Worm (Caenorhabditis elegans) whole organism, young adult: ENCODE results near the gene grwd-1.

ENCODE experiments used
- B0019.2 ChIP-seq: fragments of 200-800 bp; sonication (Bioruptor generic); conservative IDR thresholded peaks from 2 replicates; pipeline ENCODE4 v1.3.6; 2022; ENCODE audit warnings: missing genetic modification reagents, missing genetic modification characterization, missing compliant biosample characterization
- C17E4.6 ChIP-seq: fragments of 200-800 bp; sonication (Bioruptor generic); IDR thresholded peaks from 2 replicates; pipeline ENCODE4 v1.3.6; 2022; ENCODE audit warnings: missing genetic modification reagents, missing genetic modification characterization, missing compliant biosample characterization
- F10E7.11 ChIP-seq: sonication (generic microtip); optimal IDR thresholded peaks from 2 replicates; lab custom pipeline; 2017; ENCODE audit warnings: mild to moderate bottlenecking, missing genetic modification characterization, moderate library complexity, missing compliant biosample characterization
- F33H1.4 ChIP-seq: fragments of 200-800 bp; sonication (Bioruptor generic); IDR thresholded peaks from 2 replicates; pipeline ENCODE4 v1.3.6; 2022; ENCODE audit warnings: missing genetic modification reagents, missing genetic modification characterization, missing compliant biosample characterization
- F57A8.1 ChIP-seq: fragments of 200-800 bp; sonication (Bioruptor generic); optimal IDR thresholded peaks from 2 replicates; lab custom pipeline; 2018; ENCODE audit warnings: mild to moderate bottlenecking, missing genetic modification characterization, moderate library complexity, missing compliant biosample characterization
- F57C9.4 ChIP-seq: sonication (generic microtip); optimal IDR thresholded peaks from 2 replicates; lab custom pipeline; 2017; ENCODE audit warnings: mild to moderate bottlenecking, missing genetic modification characterization, missing compliant biosample characterization
- K12H6.12 ChIP-seq: fragments of 200-800 bp; sonication (Bioruptor generic); optimal IDR thresholded peaks from 2 replicates; lab custom pipeline; 2018; ENCODE audit warnings: mild to moderate bottlenecking, missing genetic modification characterization, missing compliant biosample characterization
- T07F8.4 ChIP-seq: sonication (generic microtip); optimal IDR thresholded peaks from 2 replicates; lab custom pipeline; 2016; ENCODE audit warnings: mild to moderate bottlenecking, missing genetic modification characterization, moderate library complexity, missing compliant biosample characterization
- Y53F4B.3 ChIP-seq: fragments of 200-800 bp; sonication (Bioruptor generic); IDR thresholded peaks from 2 replicates; pipeline ENCODE4 v1.3.6; 2022; ENCODE audit warnings: missing genetic modification reagents, missing genetic modification characterization, missing compliant biosample characterization
- Y53G8AR.9 ChIP-seq: fragments of 200-800 bp; sonication (Bioruptor generic); conservative IDR thresholded peaks from 2 replicates; pipeline ENCODE4 v1.3.6; 2022; ENCODE audit warnings: missing genetic modification reagents, missing genetic modification characterization, missing compliant biosample characterization
- Y56A3A.18 ChIP-seq: fragments of 200-800 bp; sonication (Bioruptor generic); IDR thresholded peaks from 2 replicates; pipeline ENCODE4 v1.3.6; 2022; ENCODE audit warnings: missing genetic modification reagents, missing genetic modification characterization, missing compliant biosample characterization
- Y67H2A.10 ChIP-seq: fragments of 200-800 bp; sonication (Bioruptor generic); conservative IDR thresholded peaks from 2 replicates; pipeline ENCODE4 v1.3.6; 2022; ENCODE audit warnings: missing genetic modification reagents, missing genetic modification characterization, missing compliant biosample characterization
- Y79H2A.3 ChIP-seq: fragments of 200-800 bp; sonication (Bioruptor generic); conservative IDR thresholded peaks from 2 replicates; pipeline ENCODE4 v1.3.6; 2022; ENCODE audit warnings: missing genetic modification reagents, missing genetic modification characterization, missing compliant biosample characterization
- Y95B8A.8 ChIP-seq: fragments of 200-800 bp; sonication (Bioruptor generic); IDR thresholded peaks from 2 replicates; pipeline ENCODE4 v1.3.6; 2022; ENCODE audit warnings: missing genetic modification reagents, missing genetic modification characterization, missing compliant biosample characterization
- ZK185.1 ChIP-seq: sonication (generic microtip); optimal IDR thresholded peaks from 2 replicates; lab custom pipeline; 2016; ENCODE audit warnings: mild to moderate bottlenecking, missing genetic modification characterization, missing compliant biosample characterization; ENCODE audit not compliant: poor library complexity, severe bottlenecking
- ama-1 ChIP-seq, 3 experiments: fragments of 150-350 bp in 1 of 3; sonication (generic microtip) in 2 of 3; optimal IDR thresholded peaks; 2 replicates each; lab custom pipeline; 2014 to 2018; ENCODE audit warnings: missing biosample characterization in 2 of 3, missing genetic modification characterization in 2 of 3, missing genetic modification reagents in 2 of 3
- aptf-3 ChIP-seq: fragments of 200-800 bp; sonication (Bioruptor generic); IDR thresholded peaks from 2 replicates; pipeline ENCODE4 v1.3.6; 2022; ENCODE audit warnings: missing genetic modification characterization, missing compliant biosample characterization
- attf-3 ChIP-seq: fragments of 200-800 bp; sonication (Bioruptor generic); conservative IDR thresholded peaks from 2 replicates; pipeline ENCODE4 v1.3.6; 2022; ENCODE audit warnings: missing genetic modification reagents, missing genetic modification characterization, missing compliant biosample characterization
- bed-1 ChIP-seq: fragments of 200-800 bp; sonication (Bioruptor generic); IDR thresholded peaks from 2 replicates; pipeline ENCODE4 v1.3.6; 2022; ENCODE audit warnings: missing genetic modification reagents, missing genetic modification characterization, missing compliant biosample characterization
- bed-2 ChIP-seq: fragments of 200-800 bp; sonication (Bioruptor generic); IDR thresholded peaks from 2 replicates; pipeline ENCODE4 v1.3.6; 2022; ENCODE audit warnings: missing genetic modification reagents, missing genetic modification characterization, missing compliant biosample characterization
- cebp-1 ChIP-seq, 2 experiments: fragments of 200-800 bp in 1 of 2; sonication (Bioruptor generic) in 1 of 2; sonication (generic microtip) in 1 of 2; IDR thresholded peaks in 1 of 2; optimal IDR thresholded peaks in 1 of 2; 2 replicates each; pipeline versions ENCODE4 v1.3.6 to Lab custom; 2017 to 2022; ENCODE audit warnings: missing compliant biosample characterization in 2 of 2, missing genetic modification characterization in 2 of 2, mild to moderate bottlenecking in 1 of 2, missing genetic modification reagents in 1 of 2, moderate library complexity in 1 of 2
- ceh-27 ChIP-seq: fragments of 200-800 bp; sonication (Bioruptor generic); optimal IDR thresholded peaks from 2 replicates; lab custom pipeline; 2018; ENCODE audit warnings: mild to moderate bottlenecking, missing genetic modification characterization, moderate library complexity, missing compliant biosample characterization
- ceh-40 ChIP-seq: fragments of 200-800 bp; sonication (Bioruptor generic); IDR thresholded peaks from 2 replicates; pipeline ENCODE4 v1.3.6; 2022; ENCODE audit warnings: missing genetic modification characterization, missing compliant biosample characterization
- ceh-58 ChIP-seq: fragments of 200-800 bp; sonication (Bioruptor generic); IDR thresholded peaks from 2 replicates; pipeline ENCODE4 v1.3.6; 2022; ENCODE audit warnings: missing genetic modification characterization, missing compliant biosample characterization
- ceh-91 ChIP-seq: fragments of 200-800 bp; sonication (Bioruptor generic); IDR thresholded peaks from 2 replicates; pipeline ENCODE4 v1.3.6; 2022; ENCODE audit warnings: missing genetic modification reagents, missing genetic modification characterization, missing compliant biosample characterization
- egl-18 ChIP-seq: fragments of 200-800 bp; sonication (Bioruptor generic); IDR thresholded peaks from 2 replicates; pipeline ENCODE4 v1.3.6; 2022; ENCODE audit warnings: missing genetic modification reagents, missing genetic modification characterization, missing compliant biosample characterization
- egrh-3 ChIP-seq: fragments of 200-800 bp; sonication (Bioruptor generic); IDR thresholded peaks from 2 replicates; pipeline ENCODE4 v1.3.6; 2022; ENCODE audit warnings: missing genetic modification reagents, missing genetic modification characterization, missing compliant biosample characterization
- ets-4 ChIP-seq: fragments of 200-800 bp; sonication (Bioruptor generic); optimal IDR thresholded peaks from 2 replicates; lab custom pipeline; 2018; ENCODE audit warnings: mild to moderate bottlenecking, missing genetic modification characterization, missing compliant biosample characterization
- gei-17 ChIP-seq: fragments of 200-800 bp; sonication (Bioruptor generic); optimal IDR thresholded peaks from 2 replicates; lab custom pipeline; 2018; ENCODE audit warnings: mild to moderate bottlenecking, missing genetic modification characterization, missing compliant biosample characterization
- hmg-1.2 ChIP-seq: fragments of 200-800 bp; sonication (Bioruptor generic); IDR thresholded peaks from 2 replicates; pipeline ENCODE4 v1.3.6; 2022; ENCODE audit warnings: missing genetic modification reagents, missing genetic modification characterization, missing compliant biosample characterization
- hrde-1 ChIP-seq: sonication (generic microtip); optimal IDR thresholded peaks from 2 replicates; lab custom pipeline; 2016; ENCODE audit warnings: missing genetic modification characterization, mild to moderate bottlenecking, missing compliant biosample characterization, moderate library complexity, missing genotype, missing genetic modification reagents, borderline replicate concordance
- hsf-1 ChIP-seq: fragments of 200-800 bp; sonication (Bioruptor generic); IDR thresholded peaks from 2 replicates; pipeline ENCODE4 v1.3.6; 2022; ENCODE audit warnings: missing genetic modification reagents, missing genetic modification characterization, missing compliant biosample characterization
- let-607 ChIP-seq, 2 experiments: fragments of 200-800 bp in 1 of 2; sonication (Bioruptor generic) in 1 of 2; sonication (generic microtip) in 1 of 2; optimal IDR thresholded peaks; 2 replicates each; lab custom pipeline; 2016 to 2018; ENCODE audit warnings: mild to moderate bottlenecking in 2 of 2, missing compliant biosample characterization in 2 of 2, missing genetic modification characterization in 2 of 2, moderate library complexity in 2 of 2, missing genotype in 1 of 2
- lin-26 ChIP-seq: fragments of 200-800 bp; sonication (Bioruptor generic); IDR thresholded peaks from 2 replicates; pipeline ENCODE4 v1.3.6; 2022; ENCODE audit warnings: missing genetic modification reagents, missing genetic modification characterization, missing compliant biosample characterization
- madf-10 ChIP-seq: sonication (generic microtip); optimal IDR thresholded peaks from 2 replicates; lab custom pipeline; 2016; ENCODE audit warnings: mild to moderate bottlenecking, missing genetic modification characterization, missing compliant biosample characterization
- madf-6 ChIP-seq: fragments of 200-800 bp; sonication (Bioruptor generic); IDR thresholded peaks from 2 replicates; pipeline ENCODE4 v1.3.6; 2022; ENCODE audit warnings: missing genetic modification reagents, missing genetic modification characterization, missing compliant biosample characterization
- madf-8 ChIP-seq: fragments of 200-800 bp; sonication (Bioruptor generic); conservative IDR thresholded peaks from 2 replicates; pipeline ENCODE4 v1.3.6; 2022; ENCODE audit warnings: missing genetic modification reagents, missing genetic modification characterization, missing compliant biosample characterization
- mel-28 ChIP-seq: sonication (generic microtip); optimal IDR thresholded peaks from 2 replicates; lab custom pipeline; 2016; ENCODE audit warnings: borderline replicate concordance, mild to moderate bottlenecking, missing genetic modification characterization, missing compliant biosample characterization
- nhr-120 ChIP-seq: fragments of 200-800 bp; sonication (Bioruptor generic); IDR thresholded peaks from 2 replicates; pipeline ENCODE4 v1.3.6; 2022; ENCODE audit warnings: missing genetic modification characterization, missing compliant biosample characterization
- nhr-90 ChIP-seq: sonication (generic microtip); optimal IDR thresholded peaks from 2 replicates; lab custom pipeline; 2016; ENCODE audit warnings: missing genotype, mild to moderate bottlenecking, missing genetic modification characterization, missing compliant biosample characterization
- pha-4 ChIP-seq: fragments of 150-350 bp; sonication (generic microtip); optimal IDR thresholded peaks from 2 replicates; lab custom pipeline; 2014; ENCODE audit warnings: missing biosample characterization, missing genetic modification reagents, missing genetic modification characterization
- rcor-1 ChIP-seq: fragments of 200-800 bp; sonication (Bioruptor generic); IDR thresholded peaks from 2 replicates; pipeline ENCODE4 v1.3.6; 2022; ENCODE audit warnings: missing genetic modification reagents, missing genetic modification characterization, missing compliant biosample characterization
- sdz-38 ChIP-seq: sonication (generic microtip); optimal IDR thresholded peaks from 2 replicates; lab custom pipeline; 2016; ENCODE audit warnings: missing genotype, missing genetic modification characterization, missing compliant biosample characterization
- tbp1 ChIP-seq: fragments of 200-800 bp; sonication (Bioruptor generic); optimal IDR thresholded peaks from 2 replicates; lab custom pipeline; 2018; ENCODE audit warnings: mild to moderate bottlenecking, missing genetic modification characterization, missing compliant biosample characterization
- tbx-9 ChIP-seq: sonication (generic microtip); optimal IDR thresholded peaks from 2 replicates; lab custom pipeline; 2016; ENCODE audit warnings: borderline replicate concordance, missing genetic modification characterization, inconsistent platforms, missing compliant biosample characterization
- ztf-26 ChIP-seq: sonication (generic microtip); optimal IDR thresholded peaks from 2 replicates; lab custom pipeline; 2017; ENCODE audit warnings: missing genetic modification characterization, missing compliant biosample characterization
- ztf-28 ChIP-seq: fragments of 200-800 bp; sonication (Bioruptor generic); IDR thresholded peaks from 2 replicates; pipeline ENCODE4 v1.3.6; 2022; ENCODE audit warnings: missing genetic modification reagents, missing genetic modification characterization, missing compliant biosample characterization

The grwd-1 gene

ce11 chrIII:5172470-5172869 is 19.2 kb downstream of the grwd-1 start, which contains the start of gene K10D2.5 (continued):
- TF ChIP-seq let-607 (tag; optimal IDR thresholded peaks at IDR 0.05; lab: Kevin White, UChicago) (peak; percentile 20 to 65), tbx-9 (tag; lab: Kevin White, UChicago) (no peak), Y67H2A.10 (peak; percentile 97), C17E4.6 (GFP tag; lab: Robert Waterston, UW) (peak; percentile 92), B0019.2 (GFP tag; lab: Robert Waterston, UW) (peak; percentile 96), F33H1.4 (GFP tag; lab: Robert Waterston, UW) (peak; percentile 83), attf-3 (GFP tag; lab: Robert Waterston, UW) (peak; percentile 85), nhr-120 (GFP tag; lab: Robert Waterston, UW) (0 out of 2 replicates have a peak, but pooled peaks have one; percentile 88), Y79H2A.3 (GFP tag; lab: Robert Waterston, UW) (peak; percentile 87), cebp-1 (GFP tag; IDR thresholded peaks at IDR 0.05; lab: Robert Waterston, UW) (peak; percentile 90), cebp-1 (tag; optimal IDR thresholded peaks at IDR 0.05; lab: Kevin White, UChicago) (peak; percentile 81), egrh-3 (GFP tag; lab: Robert Waterston, UW) (peak; percentile 91), hmg-1.2 (GFP tag; lab: Robert Waterston, UW) (peak; percentile 77), bed-2 (GFP tag; lab: Robert Waterston, UW) (peak; percentile 98), T07F8.4 (tag; lab: Kevin White, UChicago) (peak; percentile 70), ZK185.1 (peak; percentile 97), F57A8.1 (peak; percentile 65), Y95B8A.8 (peak; percentile 97), tbp1 (GFP tag; lab: Kevin White, UChicago) (peak; percentile 73), F57C9.4 (tag; lab: Kevin White, UChicago) (no peak), ztf-28 (GFP tag; lab: Robert Waterston, UW) (peak; percentile 99), ets-4 (no peak), Y53F4B.3 (GFP tag; lab: Robert Waterston, UW) (peak; percentile 86), rcor-1 (GFP tag; lab: Robert Waterston, UW) (peak; percentile 96), pha-4 (tag; lab: Kevin White, UChicago) (no peak), ztf-26 (peak; percentile 25), ceh-91 (GFP tag; lab: Robert Waterston, UW) (peak; percentile 97), Y56A3A.18 (GFP tag; lab: Robert Waterston, UW) (no peak), egl-18 (GFP tag; lab: Robert Waterston, UW) (no peak), Y53G8AR.9 (GFP tag; lab: Robert Waterston, UW) (peak; percentile 92), mel-28 (tag; lab: Kevin White, UChicago) (peak; percentile 31), bed-1 (GFP tag; lab: Robert Waterston, UW) (0 out of 2 replicates have a peak, but pooled peaks have one; percentile 21), gei-17 (GFP tag; lab: Kevin White, UChicago) (no peak), ceh-40 (GFP tag; lab: Robert Waterston, UW) (peak; percentile 91), ceh-58 (no peak), F10E7.11 (no peak), madf-10 (tag; lab: Kevin White, UChicago) (peak; percentile 92), hsf-1 (GFP tag; lab: Robert Waterston, UW) (peak; percentile 87), nhr-90 (tag; lab: Kevin White, UChicago) (no peak), madf-8 (GFP tag; lab: Robert Waterston, UW) (peak; percentile 77), ama-1 (optimal IDR thresholded peaks at IDR 0.05; lab: Kevin White, UChicago) (no peak), ama-1 (GFP tag; optimal IDR thresholded peaks at IDR 0.05; lab: Kevin White, UChicago) (no peak), lin-26 (GFP tag; lab: Robert Waterston, UW) (peak; percentile 81), K12H6.12 (tag; lab: Kevin White, UChicago) (peak; percentile 92), sdz-38 (tag; lab: Kevin White, UChicago) (no peak), hrde-1 (tag; lab: Kevin White, UChicago) (peak; percentile 82), madf-6 (GFP tag; lab: Robert Waterston, UW) (peak; percentile 88), aptf-3 (GFP tag; lab: Robert Waterston, UW) (peak; percentile 63; the same call in 1 of the 2 replicates), ceh-27 (GFP tag; lab: Kevin White, UChicago) (peak; percentile 99)
